Worm (Caenorhabditis elegans) whole organism, L4 larva: Measurements from ENCODE around the gene C02E7.10.

ENCODE experiments used
- D1046.2 ChIP-seq: fragments of 200-800 bp; sonication (Bioruptor generic); IDR thresholded peaks from 2 replicates; pipeline ENCODE4 v1.3.6; 2022; ENCODE audit warnings: missing genetic modification characterization, missing compliant biosample characterization
- F44E2.7 ChIP-seq: fragments of 200-800 bp; sonication (Bioruptor generic); IDR thresholded peaks from 2 replicates; pipeline ENCODE4 v2.1.2; 2022; ENCODE audit warnings: missing genetic modification characterization, missing compliant biosample characterization
- ceh-62 ChIP-seq: sonication (generic microtip); optimal IDR thresholded peaks from 2 replicates; lab custom pipeline; 2017; ENCODE audit warnings: missing biosample characterization, missing genetic modification characterization
- dve-1 ChIP-seq: sonication (generic microtip); optimal IDR thresholded peaks from 2 replicates; lab custom pipeline; 2017; ENCODE audit warnings: antibody characterized with exemption, mild to moderate bottlenecking, missing genetic modification characterization, missing compliant biosample characterization; ENCODE audit not compliant: insufficient read depth
- mdl-1 ChIP-seq, 2 experiments: fragments of 150-350 bp in 1 of 2; sonication (generic microtip) in 1 of 2; optimal IDR thresholded peaks; 2 replicates each; lab custom pipeline; 2014 to 2017; ENCODE audit warnings: missing biosample characterization in 2 of 2, missing genetic modification characterization in 2 of 2
- mes-2 ChIP-seq: sonication (generic microtip); optimal IDR thresholded peaks from 2 replicates; lab custom pipeline; 2016; ENCODE audit warnings: missing genotype, mild to moderate bottlenecking, missing genetic modification characterization, missing compliant biosample characterization; ENCODE audit not compliant: poor library complexity, severe bottlenecking
- spr-3 ChIP-seq: fragments of 200-800 bp; sonication (Bioruptor generic); optimal IDR thresholded peaks from 2 replicates; lab custom pipeline; 2018; ENCODE audit warnings: mild to moderate bottlenecking, missing genetic modification characterization, missing compliant biosample characterization

DNA sequence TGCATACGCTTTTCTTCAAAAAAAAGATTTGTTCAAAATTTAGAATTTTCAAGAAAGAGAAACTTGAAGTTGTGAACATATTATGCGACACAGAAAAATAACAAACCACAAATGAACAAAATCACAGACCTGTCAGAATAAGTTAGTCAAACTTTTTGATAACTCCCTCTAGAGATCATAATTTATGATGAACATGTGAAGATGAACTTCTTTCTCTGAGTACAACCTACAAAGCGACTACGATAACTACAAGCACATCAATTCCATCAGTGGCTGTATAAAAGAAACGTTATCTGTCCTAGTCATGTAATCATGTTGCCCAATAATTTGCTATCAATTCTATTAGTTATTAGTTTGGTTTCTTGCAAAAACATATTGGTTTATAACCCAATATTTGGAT lies 37.1 kb downstream of the C02E7.10 start, which contains the start of gene ugt-9:
- TF ChIP-seq ceh-62 (no peak), F44E2.7 (GFP tag; lab: Robert Waterston, UW) (no peak), spr-3 (GFP tag; lab: Kevin White, UChicago) (no peak), D1046.2 (GFP tag; lab: Robert Waterston, UW) (no peak), dve-1 (tag; lab: Kevin White, UChicago) (no peak), mdl-1 (tag; optimal IDR thresholded peaks at IDR 0.05; lab: Kevin White, UChicago) (no peak), mes-2 (tag; lab: Kevin White, UChicago) (no peak)
